Worm (Caenorhabditis elegans) whole organism, L1 larva: ENCODE results near the gene F35H8.1.

Experiments
- C16A3.4 ChIP-seq: fragments of 150-350 bp; optimal IDR thresholded peaks from 2 replicates; lab custom pipeline; 2014; ENCODE audit warnings: missing biosample characterization, missing genetic modification characterization
- C34B4.2 ChIP-seq: sonication (generic microtip); optimal IDR thresholded peaks from 2 replicates; lab custom pipeline; 2017; ENCODE audit warnings: mild to moderate bottlenecking, missing genetic modification characterization, missing compliant biosample characterization
- F16B12.6 ChIP-seq: fragments of 150-350 bp; optimal IDR thresholded peaks from 2 replicates; lab custom pipeline; 2014; ENCODE audit warnings: missing biosample characterization, missing genetic modification characterization
- aha-1 ChIP-seq: fragments of 150-350 bp; optimal IDR thresholded peaks from 2 replicates; lab custom pipeline; 2014; ENCODE audit warnings: missing biosample characterization, missing genetic modification characterization
- alr-1 ChIP-seq: fragments of 200-800 bp; sonication (Bioruptor generic); optimal IDR thresholded peaks from 2 replicates; lab custom pipeline; 2018; ENCODE audit warnings: borderline replicate concordance, mild to moderate bottlenecking, missing genetic modification characterization, missing compliant biosample characterization
- aly-2 ChIP-seq: fragments of 150-350 bp; optimal IDR thresholded peaks from 2 replicates; lab custom pipeline; 2014; ENCODE audit warnings: missing biosample characterization, missing genetic modification characterization
- ama-1 ChIP-seq: fragments of 150-350 bp; optimal IDR thresholded peaks from 2 replicates; lab custom pipeline; 2014
- ceh-63 ChIP-seq: fragments of 200-800 bp; sonication (Bioruptor generic); optimal IDR thresholded peaks from 2 replicates; lab custom pipeline; 2018; ENCODE audit warnings: mild to moderate bottlenecking, missing genetic modification characterization, missing compliant biosample characterization
- ceh-8 ChIP-seq: fragments of 200-800 bp; sonication (Bioruptor generic); optimal IDR thresholded peaks from 2 replicates; lab custom pipeline; 2018; ENCODE audit warnings: mild to moderate bottlenecking, missing genetic modification characterization, moderate library complexity, missing compliant biosample characterization
- ceh-82 ChIP-seq, 3 experiments: fragments of 150-350 bp in 1 of 3; sonication (generic microtip) in 2 of 3; optimal IDR thresholded peaks; 2 replicates each; lab custom pipeline; 2014 to 2017; ENCODE audit warnings: missing biosample characterization in 3 of 3, missing genetic modification characterization in 3 of 3
- ceh-88 ChIP-seq: fragments of 200-800 bp; sonication (Bioruptor generic); IDR thresholded peaks from 2 replicates; pipeline ENCODE4 v1.3.6; 2022; ENCODE audit warnings: missing genetic modification characterization, missing compliant biosample characterization
- ces-1 ChIP-seq: fragments of 150-350 bp; optimal IDR thresholded peaks from 2 replicates; lab custom pipeline; 2014; ENCODE audit warnings: missing biosample characterization, missing genetic modification reagents, missing genetic modification characterization
- dpl-1 ChIP-seq, 3 experiments: fragments of 150-350 bp in 2 of 3; sonication (generic microtip) in 1 of 3; optimal IDR thresholded peaks; 2 replicates each; lab custom pipeline; 2014 to 2017; ENCODE audit warnings: missing biosample characterization in 3 of 3, missing genetic modification characterization in 3 of 3, missing genetic modification reagents in 3 of 3
- efl-1 ChIP-seq, 4 experiments: fragments of 150-350 bp; optimal IDR thresholded peaks in 3 of 4; peaks in 1 of 4; 1 replicate in 1 of 4; 2 replicates in 3 of 4; lab custom pipeline; 2014; ENCODE audit warnings: missing biosample characterization in 2 of 4, missing genetic modification characterization in 2 of 4, missing genetic modification reagents in 2 of 4
- egl-27 ChIP-seq, 2 experiments: fragments of 150-350 bp in 1 of 2; sonication (generic microtip); optimal IDR thresholded peaks; 3 replicates each; lab custom pipeline; 2017 to 2018; ENCODE audit warnings: missing biosample characterization in 2 of 2, missing genetic modification characterization in 2 of 2, missing genetic modification reagents in 2 of 2
- fkh-10 ChIP-seq: sonication (generic microtip); optimal IDR thresholded peaks from 2 replicates; lab custom pipeline; 2017; ENCODE audit warnings: missing biosample characterization, missing genetic modification reagents, missing genetic modification characterization
- fkh-4 ChIP-seq: sonication (generic microtip); optimal IDR thresholded peaks from 2 replicates; lab custom pipeline; 2016; ENCODE audit warnings: missing compliant biosample characterization, missing genetic modification characterization, borderline replicate concordance
- fos-1 ChIP-seq: fragments of 150-350 bp; optimal IDR thresholded peaks from 2 replicates; lab custom pipeline; 2014; ENCODE audit warnings: missing biosample characterization, missing genetic modification characterization
- hlh-17 ChIP-seq: fragments of 200-800 bp; sonication (Bioruptor generic); optimal IDR thresholded peaks from 2 replicates; lab custom pipeline; 2018; ENCODE audit warnings: missing genetic modification characterization, mild to moderate bottlenecking, missing compliant biosample characterization, moderate library complexity, borderline replicate concordance
- hlh-4 ChIP-seq: sonication (generic microtip); optimal IDR thresholded peaks from 2 replicates; lab custom pipeline; 2016; ENCODE audit warnings: mild to moderate bottlenecking, missing genetic modification characterization, missing compliant biosample characterization
- jun-1 ChIP-seq: fragments of 150-350 bp; optimal IDR thresholded peaks from 2 replicates; lab custom pipeline; 2014; ENCODE audit warnings: missing biosample characterization, missing genetic modification reagents, missing genetic modification characterization
- lin-13 ChIP-seq: fragments of 150-350 bp; optimal IDR thresholded peaks from 2 replicates; lab custom pipeline; 2014; ENCODE audit warnings: missing biosample characterization, missing genetic modification reagents, missing genetic modification characterization
- lin-14 ChIP-seq: fragments of 200-800 bp; sonication (Bioruptor generic); optimal IDR thresholded peaks from 2 replicates; lab custom pipeline; 2018; ENCODE audit warnings: mild to moderate bottlenecking, missing genetic modification characterization, moderate library complexity, missing compliant biosample characterization
- lin-15B ChIP-seq: fragments of 150-350 bp; sonication (generic microtip); optimal IDR thresholded peaks from 3 replicates; lab custom pipeline; 2014; ENCODE audit warnings: missing biosample characterization, missing genetic modification characterization
- lin-35 ChIP-seq, 2 experiments: fragments of 150-350 bp; optimal IDR thresholded peaks; 2 replicates each; lab custom pipeline; 2014; ENCODE audit warnings: missing biosample characterization in 2 of 2, missing genetic modification characterization in 2 of 2, missing genetic modification reagents in 2 of 2
- lir-3 ChIP-seq: sonication (generic microtip); optimal IDR thresholded peaks from 2 replicates; lab custom pipeline; 2016; ENCODE audit warnings: mild to moderate bottlenecking, missing genetic modification characterization, moderate library complexity, missing compliant biosample characterization; ENCODE audit not compliant: poor library complexity
- lsy-2 ChIP-seq, 2 experiments: fragments of 150-350 bp; optimal IDR thresholded peaks; 2 replicates each; lab custom pipeline; 2014; ENCODE audit warnings: missing biosample characterization in 2 of 2, missing genetic modification characterization in 2 of 2
- mab-9 ChIP-seq: fragments of 200-800 bp; sonication (Bioruptor generic); IDR thresholded peaks from 2 replicates; pipeline ENCODE4 v1.3.6; 2022; ENCODE audit warnings: missing genetic modification reagents, missing genetic modification characterization, missing compliant biosample characterization
- mep-1 ChIP-seq: fragments of 150-350 bp; optimal IDR thresholded peaks from 2 replicates; lab custom pipeline; 2014; ENCODE audit warnings: missing biosample characterization, missing genetic modification characterization
- nhr-19 ChIP-seq: fragments of 200-800 bp; sonication (Bioruptor generic); conservative IDR thresholded peaks from 2 replicates; pipeline ENCODE4 v1.3.6; 2022; ENCODE audit warnings: missing genetic modification characterization, missing compliant biosample characterization
- nhr-20 ChIP-seq: sonication (generic microtip); optimal IDR thresholded peaks from 2 replicates; lab custom pipeline; 2016; ENCODE audit warnings: mild to moderate bottlenecking, missing genetic modification characterization, missing compliant biosample characterization
- nhr-28 ChIP-seq: fragments of 150-350 bp; optimal IDR thresholded peaks from 2 replicates; lab custom pipeline; 2014; ENCODE audit warnings: missing biosample characterization, missing genetic modification characterization
- nhr-71 ChIP-seq: sonication (generic microtip); optimal IDR thresholded peaks from 2 replicates; lab custom pipeline; 2016; ENCODE audit warnings: mild to moderate bottlenecking, missing genetic modification characterization, moderate library complexity, missing compliant biosample characterization
- nhr-77 ChIP-seq: fragments of 150-350 bp; optimal IDR thresholded peaks from 2 replicates; lab custom pipeline; 2014; ENCODE audit warnings: missing biosample characterization, missing genetic modification characterization
- nhr-84 ChIP-seq: sonication (generic microtip); optimal IDR thresholded peaks from 2 replicates; lab custom pipeline; 2017; ENCODE audit warnings: missing biosample characterization, missing genetic modification characterization
- nhr-90 ChIP-seq: sonication (generic microtip); optimal IDR thresholded peaks from 2 replicates; lab custom pipeline; 2016; ENCODE audit warnings: mild to moderate bottlenecking, missing genetic modification characterization, missing compliant biosample characterization; ENCODE audit not compliant: poor library complexity
- pag-3 ChIP-seq: sonication (generic microtip); optimal IDR thresholded peaks from 2 replicates; lab custom pipeline; 2017; ENCODE audit warnings: missing genetic modification characterization, mild to moderate bottlenecking, missing compliant biosample characterization, antibody characterized with exemption, borderline replicate concordance; ENCODE audit not compliant: insufficient read depth
- pax-3 ChIP-seq: fragments of 200-800 bp; sonication (Bioruptor generic); optimal IDR thresholded peaks from 2 replicates; lab custom pipeline; 2018; ENCODE audit warnings: mild to moderate bottlenecking, missing genetic modification characterization, moderate library complexity, missing compliant biosample characterization
- pqm-1 ChIP-seq: sonication (generic microtip); optimal IDR thresholded peaks from 3 replicates; lab custom pipeline; 2017; ENCODE audit warnings: missing biosample characterization, missing genetic modification characterization
- rnt-1 ChIP-seq: sonication (generic microtip); optimal IDR thresholded peaks from 2 replicates; lab custom pipeline; 2016; ENCODE audit warnings: mild to moderate bottlenecking, missing genetic modification characterization, moderate library complexity, missing compliant biosample characterization
- skn-1 ChIP-seq: fragments of 150-350 bp; optimal IDR thresholded peaks from 2 replicates; lab custom pipeline; 2014; ENCODE audit warnings: missing biosample characterization, missing genetic modification characterization
- snu-23 ChIP-seq: sonication (generic microtip); optimal IDR thresholded peaks from 2 replicates; lab custom pipeline; 2016; ENCODE audit warnings: missing genetic modification characterization, missing compliant biosample characterization
- sox-4 ChIP-seq: sonication (generic microtip); optimal IDR thresholded peaks from 2 replicates; lab custom pipeline; 2016; ENCODE audit warnings: missing genetic modification characterization, missing compliant biosample characterization
- swsn-7 ChIP-seq: sonication (generic microtip); optimal IDR thresholded peaks from 2 replicates; lab custom pipeline; 2016; ENCODE audit warnings: missing genetic modification characterization, missing compliant biosample characterization
- tbx-2 ChIP-seq: sonication (generic microtip); optimal IDR thresholded peaks from 2 replicates; lab custom pipeline; 2016; ENCODE audit warnings: missing genetic modification characterization, missing compliant biosample characterization
- unc-130 ChIP-seq: fragments of 150-350 bp; optimal IDR thresholded peaks from 2 replicates; lab custom pipeline; 2017; ENCODE audit warnings: missing biosample characterization, missing genetic modification characterization, inconsistent platforms
- unc-86 ChIP-seq: sonication (generic microtip); optimal IDR thresholded peaks from 2 replicates; lab custom pipeline; 2016; ENCODE audit warnings: missing genetic modification characterization, missing compliant biosample characterization
- unc-98 ChIP-seq: fragments of 200-800 bp; sonication (Bioruptor generic); IDR thresholded peaks from 2 replicates; pipeline ENCODE4 v1.3.6; 2022; ENCODE audit warnings: missing genetic modification characterization, missing compliant biosample characterization
- zag-1 ChIP-seq: fragments of 150-350 bp; optimal IDR thresholded peaks from 2 replicates; lab custom pipeline; 2014; ENCODE audit warnings: missing biosample characterization, missing genetic modification characterization
- zip-4 ChIP-seq: fragments of 200-800 bp; sonication (Bioruptor generic); optimal IDR thresholded peaks from 2 replicates; lab custom pipeline; 2018; ENCODE audit warnings: mild to moderate bottlenecking, missing genetic modification characterization, moderate library complexity, missing compliant biosample characterization
- ztf-4 ChIP-seq: fragments of 150-350 bp; optimal IDR thresholded peaks from 2 replicates; lab custom pipeline; 2014; ENCODE audit warnings: missing biosample characterization, missing genetic modification characterization

Gene F35H8.1

ce11 chrII:9557437-9558150 lies 4.5 kb upstream of the F35H8.1 start, which contains the start of gene zfp-2:
Gene zfp-2, plus strand, starts transcription at chrII:9557650.
- no peak for TF ChIP-seq F16B12.6 (tag; lab: Kevin White, UChicago)
- no peak for TF ChIP-seq nhr-77 (tag; lab: Kevin White, UChicago)
- TF ChIP-seq alr-1 = no peak
- TF ChIP-seq fkh-4 (tag; lab: Kevin White, UChicago) = no peak
- no peak for TF ChIP-seq sox-4 (tag; lab: Kevin White, UChicago)
- TF ChIP-seq mep-1 (tag; lab: Kevin White, UChicago) = no peak
- no peak for TF ChIP-seq hlh-4 (tag; lab: Kevin White, UChicago)
- no peak for TF ChIP-seq lin-13 (GFP tag; lab: Kevin White, UChicago)
- TF ChIP-seq mab-9 (GFP tag; lab: Robert Waterston, UW) = no peak
- TF ChIP-seq lir-3 (tag; lab: Kevin White, UChicago) = no peak
- no peak for TF ChIP-seq skn-1 (tag; lab: Kevin White, UChicago)
- TF ChIP-seq tbx-2 (tag; lab: Kevin White, UChicago) = no peak
- no peak for TF ChIP-seq ztf-4 (tag; lab: Kevin White, UChicago)
- TF ChIP-seq unc-130 (tag; lab: Kevin White, UChicago) = no peak
- no peak for TF ChIP-seq nhr-90
- no peak for TF ChIP-seq zag-1 (tag; lab: Kevin White, UChicago)
- TF ChIP-seq nhr-19 (GFP tag; lab: Robert Waterston, UW) = no peak
- no peak for TF ChIP-seq aha-1 (tag; lab: Kevin White, UChicago)
- TF ChIP-seq ceh-82 (tag; optimal IDR thresholded peaks at IDR 0.05; lab: Kevin White, UChicago) = peak in 1 of 3 experiments; percentile 0
- no peak for TF ChIP-seq egl-27 (tag; optimal IDR thresholded peaks at IDR 0.05; lab: Kevin White, UChicago)
- TF ChIP-seq swsn-7 (tag; lab: Kevin White, UChicago) = no peak
- TF ChIP-seq aly-2 = no peak
- TF ChIP-seq nhr-71 (tag; lab: Kevin White, UChicago) = peak; percentile 3
- TF ChIP-seq snu-23 = peak; percentile 26
- TF ChIP-seq dpl-1 (GFP tag; optimal IDR thresholded peaks at IDR 0.05; lab: Kevin White, UChicago) = peak in 2 of 3 experiments; percentile 5 to 44
- peak; percentile 5 for TF ChIP-seq nhr-20 (tag; lab: Kevin White, UChicago)
- peak; percentile 12 to 57 for TF ChIP-seq lsy-2 (tag; optimal IDR thresholded peaks at IDR 0.05; lab: Kevin White, UChicago)
- TF ChIP-seq fkh-10 = no peak
- no peak for TF ChIP-seq unc-98 (GFP tag; lab: Robert Waterston, UW)
- TF ChIP-seq fos-1 (tag; lab: Kevin White, UChicago) = no peak
- no peak for TF ChIP-seq lin-14 (GFP tag; lab: Kevin White, UChicago)
- no peak for TF ChIP-seq nhr-84 (tag; lab: Kevin White, UChicago)
- TF ChIP-seq efl-1 (optimal IDR thresholded peaks at IDR 0.05; lab: Kevin White, UChicago) = peak; percentile 31 to 43
- peak; percentile 31 to 89 for TF ChIP-seq efl-1 (GFP tag; optimal IDR thresholded peaks at IDR 0.05 in 1 of 2; lab: Kevin White, UChicago)
- TF ChIP-seq jun-1 (tag; lab: Kevin White, UChicago) = no peak
- no peak for TF ChIP-seq nhr-28 (tag; lab: Kevin White, UChicago)
- TF ChIP-seq C16A3.4 (tag; lab: Kevin White, UChicago) = no peak
- no peak for TF ChIP-seq ceh-8 (GFP tag; lab: Kevin White, UChicago)
- no peak for TF ChIP-seq pag-3 (tag; lab: Kevin White, UChicago)
- no peak for TF ChIP-seq pqm-1 (tag; lab: Kevin White, UChicago)
- TF ChIP-seq ces-1 (GFP tag; lab: Kevin White, UChicago) = no peak
- peak; percentile 26 to 37 for TF ChIP-seq lin-35 (GFP tag; optimal IDR thresholded peaks at IDR 0.05; lab: Kevin White, UChicago)
- TF ChIP-seq lin-15B (tag; lab: Kevin White, UChicago) = no peak
- no peak for TF ChIP-seq zip-4 (GFP tag; lab: Kevin White, UChicago)
- TF ChIP-seq unc-86 (tag; lab: Kevin White, UChicago) = no peak
- TF ChIP-seq rnt-1 = no peak
- TF ChIP-seq hlh-17 (GFP tag; lab: Kevin White, UChicago) = no peak
- TF ChIP-seq ceh-88 (GFP tag; lab: Robert Waterston, UW) = no peak
- TF ChIP-seq C34B4.2 = no peak
- no peak for TF ChIP-seq ama-1 (lab: Kevin White, UChicago)
- no peak for TF ChIP-seq pax-3
- no peak for TF ChIP-seq ceh-63 (GFP tag; lab: Kevin White, UChicago)
